Worm (Caenorhabditis elegans): Measurements from ENCODE around the gene Y5H2B.3.

The Y5H2B.3 gene

ce11 chrV:2216927-2217326, 28.8 kb downstream of the Y5H2B.3 start:
- no peak for TF ChIP-seq unc-62 (GFP tag; optimal IDR thresholded peaks at IDR 0.05)

DNA sequence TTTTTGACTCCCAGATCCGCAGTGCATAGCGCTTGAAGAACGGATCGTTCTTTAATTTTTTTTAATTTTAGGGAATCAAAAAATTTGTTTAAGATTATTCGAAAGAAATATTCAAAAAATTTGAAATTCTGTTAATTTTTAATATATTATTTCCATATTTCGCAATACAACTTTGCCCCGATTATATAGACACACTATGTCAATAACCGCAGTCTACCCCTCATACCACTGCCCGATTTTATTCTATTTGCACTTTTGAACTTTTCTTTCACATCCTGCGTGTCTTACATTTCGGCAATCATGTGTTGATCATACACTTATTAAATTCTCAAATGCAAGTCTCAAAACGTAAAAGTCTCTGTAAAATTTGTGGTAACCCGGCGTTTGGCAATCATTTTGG, 30.7 kb downstream of the Y5H2B.3 start, which contains the start of gene nhr-56:
Gene nhr-56 (plus strand): TSS at position 202 of the 400 bp plus-strand sequence.
- TF ChIP-seq unc-62 (GFP tag; optimal IDR thresholded peaks at IDR 0.05), result no peak

DNA sequence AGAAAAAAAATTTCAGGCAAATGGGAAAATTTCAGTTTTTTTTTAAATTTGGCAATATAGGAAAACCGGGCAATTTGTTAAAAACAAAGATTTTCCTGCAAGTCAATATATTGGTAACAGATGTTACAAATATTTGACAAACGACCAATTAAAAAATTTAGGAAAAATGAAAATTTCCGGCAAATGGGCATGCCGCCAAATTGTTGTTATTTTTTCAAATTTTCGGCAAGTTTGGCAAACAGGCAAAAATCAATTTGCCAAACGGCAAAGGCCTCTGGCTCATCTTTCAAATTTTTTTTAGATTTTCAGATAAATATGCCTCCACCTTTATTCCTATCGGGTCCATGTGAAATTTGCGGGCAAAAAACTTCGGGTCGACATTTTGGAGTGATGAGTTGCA, 33.7 kb downstream of the Y5H2B.3 start, which contains the start of gene nhr-128:
Gene nhr-128 (plus strand): TSS at position 301 of the 400 bp plus-strand sequence.
- no peak for TF ChIP-seq unc-62 (GFP tag; optimal IDR thresholded peaks at IDR 0.05)

ce11 chrV:2225130-2225529, 37.0 kb downstream of the Y5H2B.3 start, which contains the start of gene nhr-103:
nhr-103 (plus strand) TSS chrV:2225430.
- TF ChIP-seq unc-62 (GFP tag; optimal IDR thresholded peaks at IDR 0.05), result no peak

ce11 chrV:2226903-2227302, 38.8 kb downstream of the Y5H2B.3 start, which contains the start of gene nhr-18:
nhr-18 (plus strand) TSS chrV:2227203.
- TF ChIP-seq unc-62 (GFP tag; optimal IDR thresholded peaks at IDR 0.05), result no peak

- TF ChIP-seq unc-62 (GFP tag; optimal IDR thresholded peaks at IDR 0.05), result no peak
These were observed 40.7 kb downstream of the Y5H2B.3 start, which contains the start of gene nhr-126 for ce11 chrV:2228781-2229180. nhr-126 (plus strand) TSS chrV:2229081.

- no peak for TF ChIP-seq unc-62 (GFP tag; optimal IDR thresholded peaks at IDR 0.05)
These were observed 42.8 kb downstream of the Y5H2B.3 start, which contains the start of gene nhr-134 for ce11 chrV:2230912-2231311. nhr-134 (plus strand) TSS chrV:2231223.

DNA sequence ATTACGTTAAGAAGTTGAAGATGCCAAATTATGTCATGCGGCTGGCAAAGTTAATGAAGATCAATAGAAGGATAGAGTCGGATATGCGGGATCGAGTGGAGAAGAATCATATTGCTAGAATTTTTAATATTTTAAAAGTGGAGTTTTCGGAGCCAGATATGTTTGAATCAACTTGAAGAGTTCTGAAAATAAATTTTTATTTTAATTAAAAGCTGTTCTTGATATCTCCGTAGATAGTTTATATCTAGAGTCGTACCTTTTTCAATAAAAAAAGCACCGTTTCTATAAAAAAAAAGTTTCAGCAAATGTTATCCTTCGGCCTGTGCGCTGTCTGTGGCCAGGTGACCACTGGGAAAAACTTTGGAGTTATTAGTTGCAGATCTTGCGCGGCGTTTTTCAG, 45.1 kb downstream of the Y5H2B.3 start, which contains the start of gene nhr-96:
Gene nhr-96 (plus strand): TSS at position 301 of the 400 bp plus-strand sequence.
- TF ChIP-seq unc-62 (GFP tag; optimal IDR thresholded peaks at IDR 0.05), result no peak

ce11 chrV:2235848-2236247, 47.8 kb downstream of the Y5H2B.3 start, which contains the start of gene cyp-33C4:
cyp-33C4 (plus strand) TSS chrV:2236140.
- TF ChIP-seq unc-62 (GFP tag; optimal IDR thresholded peaks at IDR 0.05), result no peak

DNA sequence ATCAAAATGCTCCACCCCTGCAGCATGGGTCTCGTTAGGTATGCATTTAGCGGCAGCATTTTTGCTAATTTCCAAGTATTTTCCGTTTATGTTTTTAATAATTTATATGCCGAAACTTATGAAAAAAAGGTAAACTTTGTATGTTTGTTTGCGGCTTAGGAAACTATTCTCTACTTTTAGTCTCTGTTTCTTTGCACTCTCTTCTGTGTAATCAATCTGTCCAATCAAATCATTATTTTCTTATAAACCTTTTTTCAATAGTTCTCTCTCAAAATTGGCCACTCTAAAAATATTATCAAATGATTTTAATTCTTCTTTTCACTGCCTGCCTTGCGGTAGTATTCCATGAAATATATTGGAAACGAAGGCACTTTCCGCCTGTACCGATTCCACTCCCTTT, 49.9 kb downstream of the Y5H2B.3 start:
- TF ChIP-seq unc-62 (GFP tag; optimal IDR thresholded peaks at IDR 0.05), result no peak

All from whole organism, dauer.